Worm (Caenorhabditis elegans) whole organism, L1 larva: ENCODE data around the gene nlp-53.

Experiments
- C16A3.4 ChIP-seq: fragments of 150-350 bp; optimal IDR thresholded peaks from 2 replicates; lab custom pipeline; 2014; ENCODE audit warnings: missing biosample characterization, missing genetic modification characterization
- alr-1 ChIP-seq: fragments of 200-800 bp; sonication (Bioruptor generic); optimal IDR thresholded peaks from 2 replicates; lab custom pipeline; 2018; ENCODE audit warnings: borderline replicate concordance, mild to moderate bottlenecking, missing genetic modification characterization, missing compliant biosample characterization
- ama-1 ChIP-seq: fragments of 150-350 bp; optimal IDR thresholded peaks from 2 replicates; lab custom pipeline; 2014
- blmp-1 ChIP-seq: fragments of 150-350 bp; optimal IDR thresholded peaks from 2 replicates; lab custom pipeline; 2014; ENCODE audit warnings: missing biosample characterization, missing genetic modification characterization
- ceh-8 ChIP-seq: fragments of 200-800 bp; sonication (Bioruptor generic); optimal IDR thresholded peaks from 2 replicates; lab custom pipeline; 2018; ENCODE audit warnings: mild to moderate bottlenecking, missing genetic modification characterization, moderate library complexity, missing compliant biosample characterization
- ceh-82 ChIP-seq, 3 experiments: fragments of 150-350 bp in 1 of 3; sonication (generic microtip) in 2 of 3; optimal IDR thresholded peaks; 2 replicates each; lab custom pipeline; 2014 to 2017; ENCODE audit warnings: missing biosample characterization in 3 of 3, missing genetic modification characterization in 3 of 3
- ceh-88 ChIP-seq: fragments of 200-800 bp; sonication (Bioruptor generic); IDR thresholded peaks from 2 replicates; pipeline ENCODE4 v1.3.6; 2022; ENCODE audit warnings: missing genetic modification characterization, missing compliant biosample characterization
- dpl-1 ChIP-seq, 3 experiments: fragments of 150-350 bp in 2 of 3; sonication (generic microtip) in 1 of 3; optimal IDR thresholded peaks; 2 replicates each; lab custom pipeline; 2014 to 2017; ENCODE audit warnings: missing biosample characterization in 3 of 3, missing genetic modification characterization in 3 of 3, missing genetic modification reagents in 3 of 3
- dsc-1 ChIP-seq: sonication (generic microtip); optimal IDR thresholded peaks from 2 replicates; lab custom pipeline; 2016; ENCODE audit warnings: mild to moderate bottlenecking, missing genetic modification characterization, missing compliant biosample characterization
- efl-1 ChIP-seq, 4 experiments: fragments of 150-350 bp; optimal IDR thresholded peaks in 3 of 4; peaks in 1 of 4; 1 replicate in 1 of 4; 2 replicates in 3 of 4; lab custom pipeline; 2014; ENCODE audit warnings: missing biosample characterization in 2 of 4, missing genetic modification characterization in 2 of 4, missing genetic modification reagents in 2 of 4
- egl-13 ChIP-seq: sonication (generic microtip); optimal IDR thresholded peaks from 2 replicates; lab custom pipeline; 2016; ENCODE audit warnings: missing genotype, missing genetic modification reagents, missing genetic modification characterization, missing compliant biosample characterization
- egl-27 ChIP-seq, 2 experiments: fragments of 150-350 bp in 1 of 2; sonication (generic microtip); optimal IDR thresholded peaks; 3 replicates each; lab custom pipeline; 2017 to 2018; ENCODE audit warnings: missing biosample characterization in 2 of 2, missing genetic modification characterization in 2 of 2, missing genetic modification reagents in 2 of 2
- elt-3 ChIP-seq, 6 experiments: fragments of 150-350 bp in 1 of 6; sonication (generic microtip); optimal IDR thresholded peaks; 2 replicates each; lab custom pipeline; 2017 to 2018; ENCODE audit warnings: missing biosample characterization in 6 of 6, missing genetic modification characterization in 6 of 6, inconsistent platforms in 1 of 6
- ets-5 ChIP-seq: fragments of 200-800 bp; sonication (Bioruptor generic); IDR thresholded peaks from 2 replicates; pipeline ENCODE4 v1.3.6; 2022; ENCODE audit warnings: missing genetic modification characterization, missing compliant biosample characterization
- fkh-8 ChIP-seq: sonication (generic microtip); optimal IDR thresholded peaks from 2 replicates; lab custom pipeline; 2016; ENCODE audit warnings: mild to moderate bottlenecking, missing genetic modification characterization, missing compliant biosample characterization
- fos-1 ChIP-seq: fragments of 150-350 bp; optimal IDR thresholded peaks from 2 replicates; lab custom pipeline; 2014; ENCODE audit warnings: missing biosample characterization, missing genetic modification characterization
- grh-1 ChIP-seq: fragments of 200-800 bp; sonication (Bioruptor generic); IDR thresholded peaks from 2 replicates; pipeline ENCODE4 v1.3.6; 2022; ENCODE audit warnings: missing genetic modification reagents, missing genetic modification characterization, missing compliant biosample characterization
- isw-1 ChIP-seq: fragments of 200-800 bp; sonication (Bioruptor generic); IDR thresholded peaks from 2 replicates; pipeline ENCODE4 v1.3.6; 2022; ENCODE audit warnings: missing genetic modification characterization, missing compliant biosample characterization
- lin-14 ChIP-seq: fragments of 200-800 bp; sonication (Bioruptor generic); optimal IDR thresholded peaks from 2 replicates; lab custom pipeline; 2018; ENCODE audit warnings: mild to moderate bottlenecking, missing genetic modification characterization, moderate library complexity, missing compliant biosample characterization
- lin-15B ChIP-seq: fragments of 150-350 bp; sonication (generic microtip); optimal IDR thresholded peaks from 3 replicates; lab custom pipeline; 2014; ENCODE audit warnings: missing biosample characterization, missing genetic modification characterization
- lin-35 ChIP-seq, 2 experiments: fragments of 150-350 bp; optimal IDR thresholded peaks; 2 replicates each; lab custom pipeline; 2014; ENCODE audit warnings: missing biosample characterization in 2 of 2, missing genetic modification characterization in 2 of 2, missing genetic modification reagents in 2 of 2
- lin-39 ChIP-seq: fragments of 150-350 bp; optimal IDR thresholded peaks from 2 replicates; lab custom pipeline; 2014; ENCODE audit warnings: missing biosample characterization, missing genetic modification reagents, missing genetic modification characterization
- mab-9 ChIP-seq: fragments of 200-800 bp; sonication (Bioruptor generic); IDR thresholded peaks from 2 replicates; pipeline ENCODE4 v1.3.6; 2022; ENCODE audit warnings: missing genetic modification reagents, missing genetic modification characterization, missing compliant biosample characterization
- mdl-1 ChIP-seq, 2 experiments: fragments of 150-350 bp; optimal IDR thresholded peaks; 2 replicates each; lab custom pipeline; 2014 to 2017; ENCODE audit warnings: missing biosample characterization in 2 of 2, missing genetic modification characterization in 2 of 2, inconsistent platforms in 1 of 2
- nhr-11 ChIP-seq: fragments of 150-350 bp; optimal IDR thresholded peaks from 2 replicates; lab custom pipeline; 2014; ENCODE audit warnings: missing biosample characterization, missing genetic modification characterization
- nhr-12 ChIP-seq: sonication (generic microtip); optimal IDR thresholded peaks from 2 replicates; lab custom pipeline; 2017; ENCODE audit warnings: missing biosample characterization, missing genetic modification characterization
- nhr-20 ChIP-seq: sonication (generic microtip); optimal IDR thresholded peaks from 2 replicates; lab custom pipeline; 2016; ENCODE audit warnings: mild to moderate bottlenecking, missing genetic modification characterization, missing compliant biosample characterization
- nhr-47 ChIP-seq: sonication (generic microtip); optimal IDR thresholded peaks from 2 replicates; lab custom pipeline; 2016; ENCODE audit warnings: mild to moderate bottlenecking, missing genetic modification characterization, moderate library complexity, missing compliant biosample characterization
- nhr-71 ChIP-seq: sonication (generic microtip); optimal IDR thresholded peaks from 2 replicates; lab custom pipeline; 2016; ENCODE audit warnings: mild to moderate bottlenecking, missing genetic modification characterization, moderate library complexity, missing compliant biosample characterization
- nhr-76 ChIP-seq: sonication (generic microtip); optimal IDR thresholded peaks from 2 replicates; lab custom pipeline; 2017; ENCODE audit warnings: missing biosample characterization, missing genetic modification characterization
- nhr-90 ChIP-seq: sonication (generic microtip); optimal IDR thresholded peaks from 2 replicates; lab custom pipeline; 2016; ENCODE audit warnings: mild to moderate bottlenecking, missing genetic modification characterization, missing compliant biosample characterization; ENCODE audit not compliant: poor library complexity
- pax-3 ChIP-seq: fragments of 200-800 bp; sonication (Bioruptor generic); optimal IDR thresholded peaks from 2 replicates; lab custom pipeline; 2018; ENCODE audit warnings: mild to moderate bottlenecking, missing genetic modification characterization, moderate library complexity, missing compliant biosample characterization
- rnt-1 ChIP-seq: sonication (generic microtip); optimal IDR thresholded peaks from 2 replicates; lab custom pipeline; 2016; ENCODE audit warnings: mild to moderate bottlenecking, missing genetic modification characterization, moderate library complexity, missing compliant biosample characterization
- skn-1 ChIP-seq: fragments of 150-350 bp; optimal IDR thresholded peaks from 2 replicates; lab custom pipeline; 2014; ENCODE audit warnings: missing biosample characterization, missing genetic modification characterization
- snpc-4 ChIP-seq: fragments of 150-350 bp; optimal IDR thresholded peaks from 2 replicates; lab custom pipeline; 2014; ENCODE audit warnings: missing biosample characterization, missing genetic modification characterization
- sox-4 ChIP-seq: sonication (generic microtip); optimal IDR thresholded peaks from 2 replicates; lab custom pipeline; 2016; ENCODE audit warnings: missing genetic modification characterization, missing compliant biosample characterization
- sptf-1 ChIP-seq: fragments of 150-350 bp; optimal IDR thresholded peaks from 2 replicates; lab custom pipeline; 2014; ENCODE audit warnings: missing biosample characterization, missing genetic modification characterization
- swsn-7 ChIP-seq: sonication (generic microtip); optimal IDR thresholded peaks from 2 replicates; lab custom pipeline; 2016; ENCODE audit warnings: missing genetic modification characterization, missing compliant biosample characterization
- tbx-2 ChIP-seq: sonication (generic microtip); optimal IDR thresholded peaks from 2 replicates; lab custom pipeline; 2016; ENCODE audit warnings: missing genetic modification characterization, missing compliant biosample characterization
- tlp-1 ChIP-seq: fragments of 150-350 bp; optimal IDR thresholded peaks from 2 replicates; lab custom pipeline; 2014; ENCODE audit warnings: missing biosample characterization, missing genetic modification characterization
- unc-130 ChIP-seq: fragments of 150-350 bp; optimal IDR thresholded peaks from 2 replicates; lab custom pipeline; 2017; ENCODE audit warnings: missing biosample characterization, missing genetic modification characterization, inconsistent platforms
- unc-30 ChIP-seq: sonication (generic microtip); optimal IDR thresholded peaks from 2 replicates; lab custom pipeline; 2017; ENCODE audit warnings: missing biosample characterization, missing genetic modification characterization
- unc-86 ChIP-seq: sonication (generic microtip); optimal IDR thresholded peaks from 2 replicates; lab custom pipeline; 2016; ENCODE audit warnings: missing genetic modification characterization, missing compliant biosample characterization
- unc-98 ChIP-seq: fragments of 200-800 bp; sonication (Bioruptor generic); IDR thresholded peaks from 2 replicates; pipeline ENCODE4 v1.3.6; 2022; ENCODE audit warnings: missing genetic modification characterization, missing compliant biosample characterization
- xbp-1 ChIP-seq: sonication (generic microtip); optimal IDR thresholded peaks from 2 replicates; lab custom pipeline; 2016; ENCODE audit warnings: missing genetic modification characterization, missing compliant biosample characterization
- zag-1 ChIP-seq: fragments of 150-350 bp; optimal IDR thresholded peaks from 2 replicates; lab custom pipeline; 2014; ENCODE audit warnings: missing biosample characterization, missing genetic modification characterization

The nlp-53 gene

DNA sequence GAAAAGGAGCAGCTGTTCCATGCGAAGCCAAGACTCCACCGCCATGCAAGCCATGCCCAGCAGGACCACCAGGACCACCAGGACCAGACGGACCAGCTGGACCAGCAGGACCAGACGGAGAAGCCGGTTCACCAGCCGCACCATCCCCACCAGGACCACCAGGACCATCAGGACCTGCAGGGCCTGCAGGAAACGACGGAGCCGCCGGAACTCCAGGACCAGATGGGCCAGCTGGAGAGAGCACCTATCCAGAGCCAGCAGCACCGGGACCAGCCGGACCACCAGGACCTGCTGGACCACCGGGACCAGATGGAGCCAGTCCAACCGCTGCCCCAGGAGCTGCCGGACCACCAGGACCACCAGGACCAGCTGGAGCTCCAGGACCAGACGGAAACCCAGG is 26.7 kb upstream of the nlp-53 start:
- TF ChIP-seq sptf-1 (tag; lab: Kevin White, UChicago) (no peak), ceh-8 (GFP tag; lab: Kevin White, UChicago) (peak; percentile 35), tlp-1 (no peak), nhr-71 (tag; lab: Kevin White, UChicago) (no peak), mab-9 (GFP tag; lab: Robert Waterston, UW) (no peak)
- TF ChIP-seq, all 84 proteins: peak for 1

DNA sequence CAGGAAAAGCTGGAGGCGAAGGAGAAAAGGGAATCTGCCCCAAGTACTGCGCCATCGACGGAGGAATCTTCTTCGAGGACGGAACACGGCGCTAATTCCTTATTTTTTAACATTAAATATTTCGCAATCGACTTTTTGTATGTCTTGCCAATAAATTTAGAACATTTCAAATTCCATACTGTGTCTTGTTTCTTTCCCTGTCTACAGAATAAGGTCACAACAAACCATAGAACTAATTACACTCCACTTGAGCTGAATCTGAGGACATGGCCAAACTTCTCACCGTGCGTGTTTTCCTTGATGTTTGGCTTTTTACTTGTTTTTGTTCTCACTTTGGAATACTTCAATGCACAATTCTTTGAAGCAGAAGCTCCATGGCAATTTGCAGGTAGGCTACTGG is 26.3 kb upstream of the nlp-53 start, which contains the start of gene F54B11.4:
F54B11.4 (plus strand) TSS at position 301 of the 400 bp plus-strand sequence.
- TF ChIP-seq snpc-4: no peak
- no peak for TF ChIP-seq dsc-1 (tag; lab: Kevin White, UChicago)
- no peak for TF ChIP-seq ceh-82 (tag; optimal IDR thresholded peaks at IDR 0.05; lab: Kevin White, UChicago)
- no peak for TF ChIP-seq skn-1 (tag; lab: Kevin White, UChicago)

DNA sequence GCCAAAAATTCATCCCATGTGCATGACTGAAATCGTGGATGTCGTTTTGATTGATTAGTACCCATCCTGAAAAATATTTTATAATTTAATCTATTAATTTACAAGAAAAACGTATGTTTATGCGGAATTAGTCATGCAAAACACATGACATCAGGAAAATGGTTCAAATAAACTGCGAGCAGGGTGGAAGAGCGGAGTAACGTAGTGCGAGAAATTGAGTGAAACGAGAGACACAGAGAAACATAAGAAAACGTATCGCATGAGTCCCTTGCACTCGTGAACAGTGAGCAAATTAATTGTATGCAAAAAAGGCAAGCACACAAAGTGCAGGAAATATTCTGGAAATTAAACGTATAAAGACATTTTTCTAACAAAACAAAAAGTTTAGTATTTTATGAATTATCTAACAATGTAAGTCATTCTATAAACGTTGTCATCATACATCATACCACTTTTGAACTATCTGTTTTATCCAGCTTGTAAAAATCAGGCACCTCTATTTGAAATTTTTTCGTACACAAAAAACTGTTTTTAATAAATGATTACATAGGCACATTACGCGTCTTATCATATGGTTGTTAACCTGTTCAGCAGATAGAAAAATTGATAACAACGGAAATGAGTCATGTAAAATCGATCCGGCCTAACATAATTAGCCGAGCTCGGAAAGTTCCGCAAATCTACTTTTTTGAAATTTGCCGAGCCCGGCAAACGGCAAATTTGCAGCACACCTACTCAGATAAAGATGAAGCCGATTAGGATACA is 22.5 kb upstream of the nlp-53 start, which contains the start of gene F54B11.5:
F54B11.5 (minus strand) TSS at position 66 of the 765 bp plus-strand sequence.
- TF ChIP-seq fkh-8: peak; percentile 75
- peak; percentile 44 for TF ChIP-seq xbp-1 (tag; lab: Kevin White, UChicago)
- TF ChIP-seq lin-15B (tag; lab: Kevin White, UChicago): peak; percentile 3
- TF ChIP-seq nhr-76 (tag; lab: Kevin White, UChicago): no peak
- TF ChIP-seq efl-1 (optimal IDR thresholded peaks at IDR 0.05; lab: Kevin White, UChicago): peak; percentile 36 to 50
- peak in 1 of 2 experiments; percentile 34 for TF ChIP-seq efl-1 (GFP tag; optimal IDR thresholded peaks at IDR 0.05 in 1 of 2; lab: Kevin White, UChicago)
- TF ChIP-seq dpl-1 (GFP tag; optimal IDR thresholded peaks at IDR 0.05; lab: Kevin White, UChicago): peak in 2 of 3 experiments; percentile 34 to 49
- peak; percentile 2 for TF ChIP-seq sox-4
- peak; percentile 47 for TF ChIP-seq nhr-20 (tag; lab: Kevin White, UChicago)
- TF ChIP-seq alr-1 (tag; lab: Kevin White, UChicago): no peak
- no peak for TF ChIP-seq unc-98 (GFP tag; lab: Robert Waterston, UW)
- no peak for TF ChIP-seq ets-5
- TF ChIP-seq pax-3: no peak
- peak; percentile 58 for TF ChIP-seq ceh-8 (GFP tag; lab: Kevin White, UChicago)
- no peak for TF ChIP-seq ceh-88 (GFP tag; lab: Robert Waterston, UW)
- peak; percentile 15 for TF ChIP-seq unc-130 (tag; lab: Kevin White, UChicago)
- no peak for TF ChIP-seq egl-27 (tag; optimal IDR thresholded peaks at IDR 0.05; lab: Kevin White, UChicago)
- no peak for TF ChIP-seq nhr-11 (tag; lab: Kevin White, UChicago)
- TF ChIP-seq lin-14: peak; percentile 74
- TF ChIP-seq ama-1 (lab: Kevin White, UChicago): no peak
- TF ChIP-seq fos-1: peak; percentile 18
- TF ChIP-seq unc-30 (tag; lab: Kevin White, UChicago): no peak
- TF ChIP-seq elt-3 (tag; optimal IDR thresholded peaks at IDR 0.05; lab: Kevin White, UChicago): peak in 1 of 6 experiments; percentile 10
- TF ChIP-seq nhr-47: peak; percentile 61
- no peak for TF ChIP-seq zag-1
- TF ChIP-seq nhr-12 (tag; lab: Kevin White, UChicago): no peak
- TF ChIP-seq tlp-1: no peak
- peak; percentile 63 for TF ChIP-seq dsc-1 (tag; lab: Kevin White, UChicago)
- no peak for TF ChIP-seq lin-39 (tag; lab: Kevin White, UChicago)
- peak; percentile 11 for TF ChIP-seq unc-86 (tag; lab: Kevin White, UChicago)
- peak; percentile 76 for TF ChIP-seq nhr-71 (tag; lab: Kevin White, UChicago)
- TF ChIP-seq blmp-1 (tag; lab: Kevin White, UChicago): peak; percentile 42
- TF ChIP-seq lin-35 (GFP tag; optimal IDR thresholded peaks at IDR 0.05; lab: Kevin White, UChicago): peak; percentile 53 to 73
- TF ChIP-seq tbx-2 (tag; lab: Kevin White, UChicago): peak; percentile 46
- TF ChIP-seq grh-1 (GFP tag; lab: Robert Waterston, UW): no peak
- peak; percentile 43 for TF ChIP-seq rnt-1 (tag; lab: Kevin White, UChicago)
- TF ChIP-seq egl-13 (tag; lab: Kevin White, UChicago): peak; percentile 34
- peak in 2 of 3 experiments; percentile 17 to 52 for TF ChIP-seq ceh-82 (tag; optimal IDR thresholded peaks at IDR 0.05; lab: Kevin White, UChicago)
- peak; percentile 15; the same call in 1 of the 2 replicates for TF ChIP-seq isw-1 (GFP tag; lab: Robert Waterston, UW)
- peak; percentile 54 for TF ChIP-seq swsn-7 (tag; lab: Kevin White, UChicago)
- peak; percentile 50 for TF ChIP-seq C16A3.4 (tag; lab: Kevin White, UChicago)
- TF ChIP-seq mdl-1 (tag; optimal IDR thresholded peaks at IDR 0.05; lab: Kevin White, UChicago): peak in 1 of 2 experiments; percentile 76
- TF ChIP-seq nhr-90 (tag; lab: Kevin White, UChicago): no peak
